Worm (Caenorhabditis elegans): ENCODE data around the gene wdr-60.
"Not testable (repeated sequence)": the region's sequence is repeated elsewhere in the genome, so short reads cannot be mapped to it uniquely, and the experiment has no call there.

The wdr-60 gene

ce11 chrIII:4967236-4967635 lies 19.8 kb upstream of the wdr-60 start:
- no peak for TF ChIP-seq cebp-1 (GFP tag; IDR thresholded peaks at IDR 0.05)
- no peak for TF ChIP-seq cebp-1 (tag; optimal IDR thresholded peaks at IDR 0.05)

- TF ChIP-seq rcor-1 (GFP tag; IDR thresholded peaks at IDR 0.05) (no peak), lag-1 (GFP tag; IDR thresholded peaks at IDR 0.05) (no peak), ztf-22 (GFP tag; optimal IDR thresholded peaks at IDR 0.05) (no peak), ztf-3 (GFP tag; optimal IDR thresholded peaks at IDR 0.05) (no peak), ztf-25 (GFP tag; IDR thresholded peaks at IDR 0.05) (no peak), F52B5.7 (tag; optimal IDR thresholded peaks at IDR 0.05) (no peak), lsl-1 (GFP tag; optimal IDR thresholded peaks at IDR 0.05) (no peak), F37B4.10 (GFP tag; IDR thresholded peaks at IDR 0.05) (no peak), ceh-27 (GFP tag; optimal IDR thresholded peaks at IDR 0.05) (no peak)
Measured at ce11 chrIII:4968146-4968545, 18.9 kb upstream of the wdr-60 start.

- TF ChIP-seq nhr-27 (tag; optimal IDR thresholded peaks at IDR 0.05); snpc-1.1 (tag; optimal IDR thresholded peaks at IDR 0.05; ENCODE audit: insufficient read depth); egrh-3 (GFP tag; IDR thresholded peaks at IDR 0.05): not testable (repeated sequence)
Measured at ce11 chrIII:4980367-4980766, 6.6 kb upstream of the wdr-60 start, which contains the start of gene C27F2.6. Gene C27F2.6 (minus strand): TSS chrIII:4980467.

- no peak for TF ChIP-seq C17E4.6 (GFP tag; IDR thresholded peaks at IDR 0.05)
- no peak for TF ChIP-seq F10E7.11 (tag; optimal IDR thresholded peaks at IDR 0.05)
- TF ChIP-seq die-1 (tag; optimal IDR thresholded peaks at IDR 0.05): no peak
- TF ChIP-seq unc-62 (GFP tag; optimal IDR thresholded peaks at IDR 0.05): no peak
- no peak for TF ChIP-seq zim-3 (tag; optimal IDR thresholded peaks at IDR 0.05)
- no peak for TF ChIP-seq hrde-1 (tag; optimal IDR thresholded peaks at IDR 0.05; ENCODE audit: borderline replicate concordance)
- no peak for TF ChIP-seq B0261.1 (tag; optimal IDR thresholded peaks at IDR 0.05)
- no peak for TF ChIP-seq mel-28 (tag; optimal IDR thresholded peaks at IDR 0.05; ENCODE audit: borderline replicate concordance)
- no peak for TF ChIP-seq ztf-18 (tag; optimal IDR thresholded peaks at IDR 0.05)
- no peak for TF ChIP-seq lin-35 (GFP tag; optimal IDR thresholded peaks at IDR 0.05)
- no peak for TF ChIP-seq cebp-2 (GFP tag; IDR thresholded peaks at IDR 0.05)
- no peak for TF ChIP-seq sptf-2 (GFP tag; optimal IDR thresholded peaks at IDR 0.05)
- no peak for TF ChIP-seq lir-1 (GFP tag; conservative IDR thresholded peaks at IDR 0.05)
- TF ChIP-seq lag-1 (GFP tag; IDR thresholded peaks at IDR 0.05): no peak
- no peak for TF ChIP-seq B0336.3 (GFP tag; IDR thresholded peaks at IDR 0.05)
- TF ChIP-seq rcor-1 (GFP tag; IDR thresholded peaks at IDR 0.05): no peak
- TF ChIP-seq pbrm-1 (GFP tag; IDR thresholded peaks at IDR 0.05): no peak
- TF ChIP-seq F57A8.1 (GFP tag; optimal IDR thresholded peaks at IDR 0.05): no peak
- no peak for TF ChIP-seq ceh-58 (GFP tag; IDR thresholded peaks at IDR 0.05)
- no peak for TF ChIP-seq sdz-38 (tag; optimal IDR thresholded peaks at IDR 0.05)
Measured at ce11 chrIII:4983961-4984360, 3.0 kb upstream of the wdr-60 start.

ce11 chrIII:4984444-4985086 lies 2.4 kb upstream of the wdr-60 start, which contains the start of gene C27F2.7:
Gene C27F2.7 (minus strand): TSS chrIII:4984494.
- TF ChIP-seq ztf-3 (GFP tag; optimal IDR thresholded peaks at IDR 0.05): no peak
- TF ChIP-seq ceh-27 (GFP tag; optimal IDR thresholded peaks at IDR 0.05): no peak
- TF ChIP-seq sdz-38 (tag; optimal IDR thresholded peaks at IDR 0.05): no peak
- TF ChIP-seq rec-8 (tag; optimal IDR thresholded peaks at IDR 0.05): no peak
- TF ChIP-seq ztf-25 (GFP tag; IDR thresholded peaks at IDR 0.05): 0 out of 2 replicates have a peak, but pooled peaks have one; percentile 38
- TF ChIP-seq hmg-20 (GFP tag; IDR thresholded peaks at IDR 0.05): no peak
- TF ChIP-seq aptf-2 (GFP tag; conservative IDR thresholded peaks at IDR 0.05): 0 out of 2 replicates have a peak, but pooled peaks have one; percentile 34
- no peak for TF ChIP-seq snpc-1.1 (tag; optimal IDR thresholded peaks at IDR 0.05; ENCODE audit: insufficient read depth)
- no peak for TF ChIP-seq dpff-1 (tag; optimal IDR thresholded peaks at IDR 0.05)
- TF ChIP-seq madf-3 (GFP tag; IDR thresholded peaks at IDR 0.05): peak; percentile 70; the same call in 1 of the 2 replicates
- TF ChIP-seq tbx-9 (tag; optimal IDR thresholded peaks at IDR 0.05; ENCODE audit: borderline replicate concordance): no peak
- TF ChIP-seq T07F8.4 (tag; optimal IDR thresholded peaks at IDR 0.05): no peak
- TF ChIP-seq ztf-28 (GFP tag; IDR thresholded peaks at IDR 0.05): no peak
- TF ChIP-seq sptf-2 (GFP tag; optimal IDR thresholded peaks at IDR 0.05): no peak
- TF ChIP-seq ztf-26 (tag; optimal IDR thresholded peaks at IDR 0.05): no peak
- TF ChIP-seq F22D6.2 (tag; optimal IDR thresholded peaks at IDR 0.05): no peak
